Fruit fly (Drosophila melanogaster) whole organism, prepupa: ENCODE data around the gene CG14427.

ENCODE experiments used
- Blimp-1 ChIP-seq: fragments of 200-800 bp; sonication (Bioruptor generic); optimal IDR thresholded peaks from 3 replicates; lab custom pipeline; 2017; ENCODE audit warnings: missing biosample characterization, missing genetic modification characterization, mild to moderate bottlenecking, moderate library complexity, missing genetic modification reagents
- CG10631 ChIP-seq: fragments of 200-800 bp; sonication (Bioruptor generic); optimal IDR thresholded peaks from 2 replicates; lab custom pipeline; 2016; ENCODE audit warnings: missing biosample characterization, missing genetic modification characterization
- CG11294 ChIP-seq: fragments of 200-800 bp; sonication (Bioruptor generic); IDR thresholded peaks from 2 replicates; pipeline ENCODE4 v1.3.6; 2022; ENCODE audit warnings: missing biosample characterization, missing genetic modification characterization
- CG11902 ChIP-seq: fragments of 200-800 bp; sonication (Bioruptor generic); optimal IDR thresholded peaks from 3 replicates; lab custom pipeline; 2016; ENCODE audit warnings: missing biosample characterization, missing genetic modification characterization
- CG15336 ChIP-seq: fragments of 200-800 bp; sonication (Bioruptor generic); IDR thresholded peaks from 2 replicates; pipeline ENCODE4 v1.3.6; 2022; ENCODE audit warnings: missing biosample characterization, missing genetic modification characterization
- CG31627 ChIP-seq: fragments of 200-800 bp; sonication (Bioruptor generic); optimal IDR thresholded peaks from 3 replicates; lab custom pipeline; 2016; ENCODE audit warnings: missing biosample characterization, missing genetic modification characterization
- CG32006 ChIP-seq: fragments of 200-800 bp; sonication (Bioruptor generic); optimal IDR thresholded peaks from 3 replicates; lab custom pipeline; 2017; ENCODE audit warnings: missing biosample characterization, mild to moderate bottlenecking, missing genetic modification characterization
- CG34406 ChIP-seq: fragments of 200-800 bp; sonication (Bioruptor generic); optimal IDR thresholded peaks from 3 replicates; lab custom pipeline; 2016; ENCODE audit warnings: missing biosample characterization, missing genetic modification characterization
- CG3919 ChIP-seq: fragments of 200-800 bp; sonication (Bioruptor generic); optimal IDR thresholded peaks from 3 replicates; lab custom pipeline; 2016; ENCODE audit warnings: missing biosample characterization, missing genetic modification characterization
- CG6163 ChIP-seq: fragments of 200-800 bp; sonication (Bioruptor generic); IDR thresholded peaks from 3 replicates; pipeline ENCODE4 v1.3.6; 2022; ENCODE audit warnings: missing biosample characterization, missing genetic modification characterization
- CG6276 ChIP-seq: fragments of 200-800 bp; sonication (Bioruptor generic); optimal IDR thresholded peaks from 2 replicates; lab custom pipeline; 2017; ENCODE audit warnings: missing biosample characterization, mild to moderate bottlenecking, missing genetic modification characterization
- CG6792 ChIP-seq: fragments of 200-800 bp; sonication (Bioruptor generic); optimal IDR thresholded peaks from 3 replicates; lab custom pipeline; 2016; ENCODE audit warnings: missing biosample characterization, missing genetic modification characterization
- CG6808 ChIP-seq: fragments of 200-800 bp; sonication (Bioruptor generic); optimal IDR thresholded peaks from 3 replicates; lab custom pipeline; 2017; ENCODE audit warnings: missing biosample characterization, missing genetic modification characterization, mild to moderate bottlenecking, moderate library complexity, missing genetic modification reagents
- CG6854 ChIP-seq: fragments of 200-800 bp; sonication (Bioruptor generic); optimal IDR thresholded peaks from 2 replicates; lab custom pipeline; 2017; ENCODE audit warnings: missing biosample characterization, mild to moderate bottlenecking, missing genetic modification characterization
- CG7368 ChIP-seq: fragments of 200-800 bp; sonication (Bioruptor generic); optimal IDR thresholded peaks from 3 replicates; lab custom pipeline; 2016; ENCODE audit warnings: missing biosample characterization, missing genetic modification characterization
- CG8119 ChIP-seq: fragments of 200-800 bp; sonication (Bioruptor generic); IDR thresholded peaks from 3 replicates; pipeline ENCODE4 v1.3.6; 2022; ENCODE audit warnings: missing biosample characterization, missing genetic modification characterization
- CG8319 ChIP-seq: fragments of 200-800 bp; sonication (Bioruptor generic); optimal IDR thresholded peaks from 3 replicates; lab custom pipeline; 2016; ENCODE audit warnings: missing biosample characterization, missing genetic modification characterization
- CG9139 ChIP-seq: fragments of 200-800 bp; sonication (Bioruptor generic); optimal IDR thresholded peaks from 3 replicates; lab custom pipeline; 2017; ENCODE audit warnings: missing biosample characterization, mild to moderate bottlenecking, missing genetic modification characterization
- Eip78C ChIP-seq: fragments of 200-800 bp; sonication (Bioruptor generic); peaks from one replicate; lab custom pipeline; 2016; ENCODE audit warnings: missing biosample characterization, missing genetic modification characterization
- Ets21C ChIP-seq: fragments of 200-800 bp; sonication (Bioruptor generic); optimal IDR thresholded peaks from 3 replicates; lab custom pipeline; 2016; ENCODE audit warnings: missing biosample characterization, missing genetic modification characterization
- Ets96B ChIP-seq: fragments of 200-800 bp; optimal IDR thresholded peaks from 2 replicates; lab custom pipeline; 2019; ENCODE audit warnings: missing biosample characterization, mild to moderate bottlenecking, missing genetic modification characterization, moderate library complexity
- Gug ChIP-seq: fragments of 200-800 bp; sonication (Bioruptor generic); IDR thresholded peaks from 2 replicates; pipeline ENCODE4 v1.3.6; 2022; ENCODE audit warnings: missing biosample characterization, missing genetic modification characterization
- Hr38 ChIP-seq: sonication (Bioruptor generic); optimal IDR thresholded peaks from 2 replicates; lab custom pipeline; 2016; ENCODE audit warnings: missing biosample characterization, missing genetic modification characterization
- Hr39 ChIP-seq: fragments of 200-800 bp; sonication (Bioruptor generic); optimal IDR thresholded peaks from 2 replicates; lab custom pipeline; 2016; ENCODE audit warnings: missing biosample characterization, missing genetic modification characterization
- Hr4 ChIP-seq: fragments of 200-800 bp; sonication (Bioruptor generic); optimal IDR thresholded peaks from 3 replicates; lab custom pipeline; 2016; ENCODE audit warnings: missing biosample characterization, missing genetic modification characterization
- Lpt ChIP-seq: fragments of 200-800 bp; sonication (Bioruptor generic); optimal IDR thresholded peaks from 3 replicates; lab custom pipeline; 2016; ENCODE audit warnings: missing biosample characterization, missing genetic modification characterization
- Met ChIP-seq: fragments of 200-800 bp; sonication (Bioruptor generic); optimal IDR thresholded peaks from 3 replicates; lab custom pipeline; 2016; ENCODE audit warnings: missing biosample characterization, missing genetic modification characterization
- OdsH ChIP-seq: fragments of 200-800 bp; sonication (Bioruptor generic); optimal IDR thresholded peaks from 3 replicates; lab custom pipeline; 2016; ENCODE audit warnings: missing biosample characterization, missing genetic modification characterization
- Sox102F ChIP-seq: fragments of 200-800 bp; sonication (Bioruptor generic); optimal IDR thresholded peaks from 2 replicates; lab custom pipeline; 2016; ENCODE audit warnings: missing biosample characterization, mild to moderate bottlenecking, missing genetic modification characterization
- Sox15 ChIP-seq: fragments of 200-800 bp; sonication (Bioruptor generic); optimal IDR thresholded peaks from 3 replicates; lab custom pipeline; 2016; ENCODE audit warnings: missing biosample characterization, missing genetic modification characterization
- achi ChIP-seq: fragments of 200-800 bp; sonication (Bioruptor generic); optimal IDR thresholded peaks from 3 replicates; lab custom pipeline; 2016; ENCODE audit warnings: missing biosample characterization, missing genetic modification characterization
- cyc ChIP-seq: fragments of 200-800 bp; sonication (Bioruptor generic); optimal IDR thresholded peaks from 3 replicates; lab custom pipeline; 2016; ENCODE audit warnings: missing biosample characterization, missing genetic modification characterization
- dac ChIP-seq: fragments of 200-800 bp; sonication (Bioruptor generic); optimal IDR thresholded peaks from 2 replicates; lab custom pipeline; 2017; ENCODE audit warnings: missing biosample characterization, mild to moderate bottlenecking, missing genetic modification characterization
- dsx ChIP-seq: fragments of 200-800 bp; optimal IDR thresholded peaks from 3 replicates; lab custom pipeline; 2019; ENCODE audit warnings: missing biosample characterization, mild to moderate bottlenecking, missing genetic modification characterization, moderate library complexity; ENCODE audit not compliant: poor library complexity, severe bottlenecking
- esn ChIP-seq: fragments of 200-800 bp; sonication (Bioruptor generic); optimal IDR thresholded peaks from 2 replicates; lab custom pipeline; 2016; ENCODE audit warnings: missing biosample characterization, mild to moderate bottlenecking, missing genetic modification characterization, moderate library complexity
- fd85E ChIP-seq: fragments of 200-800 bp; sonication (Bioruptor generic); optimal IDR thresholded peaks from 3 replicates; lab custom pipeline; 2016; ENCODE audit warnings: missing biosample characterization, missing genetic modification characterization
- fkh ChIP-seq: fragments of 200-800 bp; sonication (Bioruptor generic); optimal IDR thresholded peaks from 3 replicates; lab custom pipeline; 2017; ENCODE audit warnings: missing biosample characterization, mild to moderate bottlenecking, missing genetic modification characterization, moderate library complexity
- lz ChIP-seq: fragments of 200-800 bp; sonication (Bioruptor generic); optimal IDR thresholded peaks from 3 replicates; lab custom pipeline; 2016; ENCODE audit warnings: missing biosample characterization, missing genetic modification characterization
- net ChIP-seq: fragments of 200-800 bp; sonication (Bioruptor generic); optimal IDR thresholded peaks from 3 replicates; lab custom pipeline; 2016; ENCODE audit warnings: missing biosample characterization, missing genetic modification characterization
- spab ChIP-seq: fragments of 200-800 bp; sonication (Bioruptor generic); optimal IDR thresholded peaks from 2 replicates; lab custom pipeline; 2017; ENCODE audit warnings: missing biosample characterization, mild to moderate bottlenecking, missing genetic modification characterization, missing genetic modification reagents
- ss ChIP-seq, 2 experiments: fragments of 200-800 bp; sonication (Bioruptor generic); optimal IDR thresholded peaks; 2 replicates in 1 of 2; 3 replicates in 1 of 2; lab custom pipeline; 2017 to 2018; ENCODE audit warnings: mild to moderate bottlenecking in 2 of 2, missing biosample characterization in 2 of 2, missing genetic modification characterization in 2 of 2, moderate library complexity in 1 of 2
- svp ChIP-seq: fragments of 200-800 bp; sonication (Bioruptor generic); peaks from one replicate; lab custom pipeline; 2016; ENCODE audit warnings: missing biosample characterization, missing genetic modification characterization
- topi ChIP-seq: fragments of 200-800 bp; sonication (Bioruptor generic); optimal IDR thresholded peaks from 3 replicates; lab custom pipeline; 2016; ENCODE audit warnings: missing biosample characterization, missing genetic modification characterization

CG14427 gene

DNA sequence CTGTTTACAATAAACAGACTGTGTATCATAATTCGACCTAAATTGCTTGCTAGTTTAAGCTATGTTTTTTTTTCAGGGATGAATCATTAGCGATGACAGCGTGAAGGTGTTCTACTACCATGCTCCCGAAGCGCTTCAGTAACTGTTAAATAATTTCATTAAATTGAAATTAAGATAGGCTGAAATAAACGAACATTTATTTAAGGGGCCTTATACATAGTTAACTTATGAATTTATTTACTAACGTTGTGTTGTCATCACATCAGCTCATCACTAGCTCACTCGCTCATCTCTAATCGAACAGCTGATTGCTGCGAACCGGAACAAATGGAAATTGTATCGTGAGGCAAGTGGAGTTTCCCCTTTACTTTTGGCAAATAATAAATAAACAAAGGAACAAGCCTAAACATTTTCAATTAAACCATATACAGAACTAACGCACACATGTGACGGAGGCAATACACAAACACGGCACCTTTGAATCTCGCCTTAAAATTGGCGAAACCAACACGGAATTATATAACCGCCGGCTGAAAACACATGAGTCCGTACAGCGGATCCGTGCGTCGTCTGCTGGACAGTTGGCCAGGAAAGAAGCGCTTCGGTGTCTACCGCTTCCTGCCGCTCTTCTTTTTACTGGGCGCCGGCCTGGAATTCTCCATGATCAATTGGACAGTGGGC lies 29.2 kb upstream of the CG14427 start, which contains the start of the genes cm, sloth1 and sloth2 (continued):
- peak; percentile 85 for TF ChIP-seq achi
- peak; percentile 90 for TF ChIP-seq CG10631 (GFP tag; lab: Kevin White, UChicago)
- TF ChIP-seq Met (GFP tag; lab: Kevin White, UChicago) = peak; percentile 88
- TF ChIP-seq net (GFP tag; lab: Kevin White, UChicago) = peak; percentile 84
- TF ChIP-seq CG6792 (GFP tag; lab: Kevin White, UChicago) = peak; percentile 84
- peak; percentile 62 for TF ChIP-seq fkh (GFP tag; lab: Kevin White, UChicago)
- peak; percentile 93 for TF ChIP-seq esn (GFP tag; lab: Kevin White, UChicago)
- peak; percentile 91 for TF ChIP-seq OdsH (GFP tag; lab: Kevin White, UChicago)
- TF ChIP-seq fd85E (GFP tag; lab: Kevin White, UChicago) = no peak
- peak; percentile 29 for TF ChIP-seq Blimp-1 (GFP tag; lab: Kevin White, UChicago)
- TF ChIP-seq dsx (GFP tag; lab: Kevin White, UChicago) = peak; percentile 74
- peak; percentile 87 for TF ChIP-seq CG6163
- peak; percentile 48 for TF ChIP-seq Hr38
- TF ChIP-seq lz (GFP tag; lab: Kevin White, UChicago) = peak; percentile 93
- TF ChIP-seq CG15336 = peak; percentile 74
- TF ChIP-seq CG9139 (GFP tag; lab: Kevin White, UChicago) = peak; percentile 51
- peak; percentile 63 for TF ChIP-seq CG8319 (GFP tag; lab: Kevin White, UChicago)
- peak; percentile 85 for TF ChIP-seq Sox102F (GFP tag; lab: Kevin White, UChicago)
- TF ChIP-seq Sox15 (GFP tag; lab: Kevin White, UChicago) = peak; percentile 80
- peak; percentile 62; the same call in 1 of the 2 replicates for TF ChIP-seq CG11294 (GFP tag; lab: Robert Waterston, UW)
- TF ChIP-seq Ets96B (tag; lab: Kevin White, UChicago) = peak; percentile 72
- peak; percentile 80 for TF ChIP-seq Hr4
- peak; percentile 78 for TF ChIP-seq CG32006
- TF ChIP-seq, all 60 proteins: peak for 58

DNA sequence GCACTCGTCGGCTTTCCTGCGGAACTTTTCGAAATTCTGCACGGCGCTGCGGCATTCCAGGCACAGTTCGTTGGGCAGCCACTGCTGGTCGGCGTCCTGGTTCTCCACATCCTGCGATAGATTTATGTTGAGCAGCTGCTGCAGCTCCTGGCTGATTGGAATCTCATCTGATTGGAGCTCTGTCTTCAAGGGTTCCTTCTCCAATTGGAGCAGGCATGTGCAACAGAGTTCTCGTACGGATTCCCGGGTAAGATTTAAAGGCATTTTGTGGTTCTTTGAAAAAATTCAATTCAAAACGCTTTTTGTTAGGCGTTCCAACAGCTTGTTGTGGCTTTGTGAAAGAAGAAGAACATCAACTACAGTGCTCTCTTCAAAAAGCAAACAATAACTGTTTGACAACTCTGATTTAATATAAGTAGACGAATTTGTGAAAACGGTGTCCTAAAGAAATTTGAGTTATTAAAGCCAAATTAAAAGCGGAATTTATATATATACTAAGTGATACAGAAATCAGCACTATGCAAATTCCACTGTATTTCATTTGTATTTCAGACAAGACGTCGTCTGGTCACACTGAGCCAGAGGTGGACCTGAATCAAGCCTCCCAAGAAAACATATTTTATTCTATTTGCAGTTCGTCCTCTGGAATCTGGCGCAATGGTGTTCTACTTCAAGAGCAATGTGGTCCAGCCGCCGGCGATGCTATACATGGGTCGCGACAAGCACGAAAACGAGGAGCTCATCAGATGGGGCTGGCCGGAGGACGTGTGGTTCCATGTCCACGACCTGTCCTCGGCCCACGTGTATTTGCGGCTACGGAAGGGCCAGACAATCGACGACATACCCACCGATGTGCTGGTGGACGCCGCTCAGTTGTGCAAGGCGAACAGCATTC lies 26.8 kb upstream of the CG14427 start, which contains the start of the genes CG3032 and CG4593:
Gene CG3032 (minus strand): TSS at position 562 of the 895 bp plus-strand sequence.
Gene CG4593 (plus strand): TSS at position 568 of the 895 bp plus-strand sequence.
- TF ChIP-seq Ets21C = peak; percentile 84
- peak; percentile 9 for TF ChIP-seq fd85E (GFP tag; lab: Kevin White, UChicago)
- peak; percentile 82 for TF ChIP-seq CG7368 (GFP tag; lab: Kevin White, UChicago)
- peak; percentile 95 for TF ChIP-seq OdsH (GFP tag; lab: Kevin White, UChicago)
- peak; percentile 89 for TF ChIP-seq Sox15 (GFP tag; lab: Kevin White, UChicago)
- TF ChIP-seq CG6808 (GFP tag; lab: Kevin White, UChicago) = peak; percentile 57
- TF ChIP-seq esn (GFP tag; lab: Kevin White, UChicago) = peak; percentile 89
- peak; percentile 96 for TF ChIP-seq CG6163
- peak; percentile 79 for TF ChIP-seq dsx (GFP tag; lab: Kevin White, UChicago)
- peak; percentile 52 to 64 for TF ChIP-seq ss (GFP tag; optimal IDR thresholded peaks at IDR 0.05; lab: Kevin White, UChicago)
- TF ChIP-seq spab (GFP tag; lab: Kevin White, UChicago) = peak; percentile 64
- peak; percentile 94 for TF ChIP-seq CG15336
- TF ChIP-seq dac (GFP tag; lab: Kevin White, UChicago) = peak; percentile 84
- TF ChIP-seq Eip78C = peak; percentile 97
- TF ChIP-seq fkh (GFP tag; lab: Kevin White, UChicago) = peak; percentile 38
- peak; percentile 88 for TF ChIP-seq Lpt (GFP tag; lab: Kevin White, UChicago)
- peak; percentile 92 for TF ChIP-seq CG3919 (GFP tag; lab: Kevin White, UChicago)
- peak; percentile 86 for TF ChIP-seq achi
- TF ChIP-seq Ets96B (tag; lab: Kevin White, UChicago) = peak; percentile 85
- peak; percentile 80 for TF ChIP-seq CG34406 (GFP tag; lab: Kevin White, UChicago)
- TF ChIP-seq Hr39 (GFP tag; lab: Kevin White, UChicago) = peak; percentile 93
- peak; percentile 89 for TF ChIP-seq net (GFP tag; lab: Kevin White, UChicago)
- TF ChIP-seq CG11902 (GFP tag; lab: Kevin White, UChicago) = peak; percentile 83
- TF ChIP-seq Blimp-1 (GFP tag; lab: Kevin White, UChicago) = peak; percentile 43
- TF ChIP-seq topi (GFP tag; lab: Kevin White, UChicago) = peak; percentile 89
- TF ChIP-seq CG31627 = peak; percentile 90
- TF ChIP-seq svp (GFP tag; lab: Kevin White, UChicago) = peak; percentile 92
- peak; percentile 88 for TF ChIP-seq Met (GFP tag; lab: Kevin White, UChicago)
- TF ChIP-seq CG6854 = no peak
- peak; percentile 89 for TF ChIP-seq CG10631 (GFP tag; lab: Kevin White, UChicago)
- TF ChIP-seq cyc (GFP tag; lab: Kevin White, UChicago) = peak; percentile 89
- peak; percentile 72 for TF ChIP-seq CG8319 (GFP tag; lab: Kevin White, UChicago)
- TF ChIP-seq CG8119 = peak; percentile 91
- TF ChIP-seq CG6276 (GFP tag; lab: Kevin White, UChicago) = peak; percentile 90
- TF ChIP-seq CG6792 (GFP tag; lab: Kevin White, UChicago) = peak; percentile 88
- peak; percentile 94 for TF ChIP-seq Gug (GFP tag; lab: Robert Waterston, UW)
